Fruit fly (Drosophila melanogaster) whole organism, embryonic: ENCODE results near the gene enc.
A peak's percentile ranks its signal among the peaks of the same experiment; 100 is the strongest.

Experiments used
- Adf1 ChIP-seq: fragments of 200-800 bp; sonication (Bioruptor generic); IDR thresholded peaks from 2 replicates; pipeline ENCODE4 v1.3.6; 2022; ENCODE audit warnings: missing biosample characterization, missing genetic modification characterization
- Aef1 ChIP-seq: fragments of 200-800 bp; sonication (Bioruptor generic); IDR thresholded peaks from 3 replicates; pipeline ENCODE4 v1.3.6; 2022; ENCODE audit warnings: missing biosample characterization, missing genetic modification characterization
- Awh ChIP-seq: fragments of 200-800 bp; sonication (Bioruptor generic); IDR thresholded peaks from 2 replicates; pipeline ENCODE4, ENCODE4 v1.3.6; 2022; ENCODE audit warnings: missing biosample characterization, missing genetic modification characterization
- CG11504 ChIP-seq: fragments of 200-800 bp; sonication (Bioruptor generic); optimal IDR thresholded peaks from 3 replicates; lab custom pipeline; 2019; ENCODE audit warnings: missing biosample characterization, mild to moderate bottlenecking, missing genetic modification characterization, moderate library complexity
- CG12769 ChIP-seq: fragments of 200-800 bp; sonication (Bioruptor generic); optimal IDR thresholded peaks from 2 replicates; lab custom pipeline; 2019; ENCODE audit warnings: missing biosample characterization, mild to moderate bottlenecking, missing genetic modification characterization, moderate library complexity
- CG13894 ChIP-seq: fragments of 200-800 bp; sonication (Bioruptor generic); optimal IDR thresholded peaks from 3 replicates; lab custom pipeline; 2018; ENCODE audit warnings: missing biosample characterization, mild to moderate bottlenecking, missing genetic modification characterization, moderate library complexity
- CG15479 ChIP-seq: fragments of 200-800 bp; sonication (Bioruptor generic); optimal IDR thresholded peaks from 3 replicates; lab custom pipeline; 2019; ENCODE audit warnings: missing biosample characterization, mild to moderate bottlenecking, missing genetic modification characterization, moderate library complexity
- CG17328 ChIP-seq: fragments of 200-800 bp; sonication (Bioruptor generic); IDR thresholded peaks from 2 replicates; pipeline ENCODE4 v1.3.6; 2022; ENCODE audit warnings: missing biosample characterization, missing genetic modification characterization
- CG2875 ChIP-seq: fragments of 200-800 bp; sonication (Bioruptor generic); optimal IDR thresholded peaks from 2 replicates; lab custom pipeline; 2017; ENCODE audit warnings: missing biosample characterization, mild to moderate bottlenecking, missing genetic modification characterization, missing genetic modification reagents
- CG33557 ChIP-seq: fragments of 200-800 bp; sonication (Bioruptor generic); optimal IDR thresholded peaks from 2 replicates; lab custom pipeline; 2019; ENCODE audit warnings: missing biosample characterization, mild to moderate bottlenecking, missing genetic modification characterization, moderate library complexity
- CG6813 ChIP-seq: fragments of 200-800 bp; sonication (Bioruptor generic); optimal IDR thresholded peaks from 2 replicates; lab custom pipeline; 2017; ENCODE audit warnings: missing biosample characterization, missing genetic modification characterization, mild to moderate bottlenecking, moderate library complexity, missing genetic modification reagents
- CG6854 ChIP-seq: fragments of 200-800 bp; sonication (Bioruptor generic); optimal IDR thresholded peaks from 3 replicates; lab custom pipeline; 2017; ENCODE audit warnings: missing biosample characterization, mild to moderate bottlenecking, missing genetic modification characterization
- CG8765 ChIP-seq: fragments of 200-800 bp; sonication (Bioruptor generic); IDR thresholded peaks from 2 replicates; pipeline ENCODE4 v1.3.6; 2022; ENCODE audit warnings: missing biosample characterization, missing genetic modification characterization
- CG9727 ChIP-seq: fragments of 200-800 bp; sonication (Bioruptor generic); optimal IDR thresholded peaks from 3 replicates; lab custom pipeline; 2017; ENCODE audit warnings: missing biosample characterization, mild to moderate bottlenecking, missing genetic modification characterization
- D ChIP-seq, 2 experiments: fragments of 200-800 bp in 1 of 2; fragments of >200 bp in 1 of 2; sonication (Bioruptor generic) in 1 of 2; optimal IDR thresholded peaks; 2 replicates in 1 of 2; 3 replicates in 1 of 2; lab custom pipeline; 2017; ENCODE audit warnings: mild to moderate bottlenecking in 1 of 2, missing biosample characterization in 1 of 2, missing genetic modification characterization in 1 of 2, missing genetic modification reagents in 1 of 2
- H2.0 ChIP-seq: fragments of 200-800 bp; sonication (Bioruptor generic); IDR thresholded peaks from 2 replicates; pipeline ENCODE4 v1.3.6; 2022; ENCODE audit warnings: missing biosample characterization, missing genetic modification characterization
- Mad ChIP-seq: fragments of 200-800 bp; sonication (Bioruptor generic); optimal IDR thresholded peaks from 2 replicates; lab custom pipeline; 2016; ENCODE audit warnings: missing biosample characterization, missing genetic modification characterization
- Nf-YC ChIP-seq: fragments of 200-800 bp; optimal IDR thresholded peaks from 3 replicates; lab custom pipeline; 2019; ENCODE audit warnings: missing biosample characterization, mild to moderate bottlenecking, missing genetic modification characterization, moderate library complexity
- Oaz ChIP-seq: fragments of 200-800 bp; sonication (Bioruptor generic); IDR thresholded peaks from 2 replicates; pipeline ENCODE4 v1.3.6; 2022; ENCODE audit warnings: missing biosample characterization, missing genetic modification characterization
- Opbp ChIP-seq: fragments of 200-800 bp; sonication (Bioruptor generic); IDR thresholded peaks from 3 replicates; pipeline ENCODE4 v1.3.6; 2022; ENCODE audit warnings: missing biosample characterization, missing genetic modification characterization; ENCODE audit not compliant: partially characterized antibody
- Ptx1 ChIP-seq: fragments of 200-800 bp; sonication (Bioruptor generic); IDR thresholded peaks from 2 replicates; pipeline ENCODE4 v1.3.6; 2022; ENCODE audit warnings: missing biosample characterization, missing genetic modification characterization
- Usf ChIP-seq: fragments of 200-800 bp; sonication (Bioruptor generic); optimal IDR thresholded peaks from 2 replicates; lab custom pipeline; 2017; ENCODE audit warnings: missing genotype, missing biosample characterization, missing genetic modification characterization
- Vsx1 ChIP-seq: fragments of 200-800 bp; sonication (Bioruptor generic); optimal IDR thresholded peaks from 2 replicates; lab custom pipeline; 2017; ENCODE audit warnings: missing biosample characterization, mild to moderate bottlenecking, missing genetic modification characterization, missing genetic modification reagents
- ab ChIP-seq: fragments of 200-800 bp; sonication (Bioruptor generic); optimal IDR thresholded peaks from 2 replicates; lab custom pipeline; 2016; ENCODE audit warnings: missing biosample characterization, missing genetic modification characterization
- abd-A ChIP-seq: fragments of 200-800 bp; sonication (Bioruptor generic); optimal IDR thresholded peaks from 3 replicates; lab custom pipeline; 2019; ENCODE audit warnings: missing biosample characterization, mild to moderate bottlenecking, missing genetic modification characterization, moderate library complexity
- ase ChIP-seq: fragments of 200-800 bp; sonication (Bioruptor generic); IDR thresholded peaks from 3 replicates; pipeline ENCODE4 v1.3.6; 2022; ENCODE audit warnings: missing biosample characterization, missing genetic modification characterization
- br ChIP-seq: fragments of >200 bp; optimal IDR thresholded peaks from 2 replicates; lab custom pipeline; 2017
- cad ChIP-seq: fragments of >200 bp; optimal IDR thresholded peaks from 2 replicates; lab custom pipeline; 2017; ENCODE audit warnings: missing biosample characterization, missing genetic modification characterization
- chinmo ChIP-seq: fragments of 200-800 bp; sonication (Bioruptor generic); IDR thresholded peaks from 4 replicates; pipeline ENCODE4 v1.3.6; 2022; ENCODE audit warnings: missing biosample characterization, missing genetic modification characterization; ENCODE audit not compliant: partially characterized antibody
- chm ChIP-seq: fragments of 200-800 bp; sonication (Bioruptor generic); IDR thresholded peaks from 2 replicates; pipeline ENCODE4 v1.3.6; 2022; ENCODE audit warnings: missing biosample characterization, missing genetic modification characterization
- fu2 ChIP-seq: fragments of 200-800 bp; sonication (Bioruptor generic); optimal IDR thresholded peaks from 2 replicates; lab custom pipeline; 2016; ENCODE audit warnings: missing biosample characterization, missing genetic modification characterization
- inv ChIP-seq: fragments of 200-800 bp; sonication (Bioruptor generic); IDR thresholded peaks from 2 replicates; pipeline ENCODE4 v1.3.6; 2022; ENCODE audit warnings: missing biosample characterization, missing genetic modification characterization; ENCODE audit not compliant: partially characterized antibody
- lov ChIP-seq, 2 experiments: fragments of 200-800 bp in 1 of 2; fragments of >200 bp in 1 of 2; sonication (Bioruptor generic) in 1 of 2; IDR thresholded peaks in 1 of 2; optimal IDR thresholded peaks in 1 of 2; 2 replicates in 1 of 2; 3 replicates in 1 of 2; pipeline versions ENCODE4 v1.3.6 to Lab custom; 2017 to 2022; ENCODE audit warnings: missing biosample characterization in 1 of 2, missing genetic modification characterization in 1 of 2
- mld ChIP-seq: fragments of 200-800 bp; sonication (Bioruptor generic); IDR thresholded peaks from 3 replicates; pipeline ENCODE4 v1.3.6; 2022; ENCODE audit warnings: missing biosample characterization, missing genetic modification characterization; ENCODE audit not compliant: partially characterized antibody
- oc ChIP-seq: fragments of 200-800 bp; sonication (Bioruptor generic); optimal IDR thresholded peaks from 2 replicates; lab custom pipeline; 2018; ENCODE audit warnings: missing biosample characterization, mild to moderate bottlenecking, missing genetic modification characterization, moderate library complexity
- pros ChIP-seq: fragments of 200-800 bp; sonication (Bioruptor generic); optimal IDR thresholded peaks from 3 replicates; lab custom pipeline; 2019; ENCODE audit warnings: missing biosample characterization, mild to moderate bottlenecking, missing genetic modification characterization, moderate library complexity
- run ChIP-seq: fragments of 200-800 bp; sonication (Bioruptor generic); optimal IDR thresholded peaks from 3 replicates; lab custom pipeline; 2018; ENCODE audit warnings: missing biosample characterization, mild to moderate bottlenecking, missing genetic modification characterization
- sens ChIP-seq: fragments of 200-800 bp; sonication (Bioruptor generic); peaks from one replicate; lab custom pipeline; 2016; ENCODE audit warnings: missing biosample characterization, missing genetic modification characterization
- slp2 ChIP-seq: fragments of 200-800 bp; sonication (Bioruptor generic); optimal IDR thresholded peaks from 2 replicates; lab custom pipeline; 2016; ENCODE audit warnings: missing biosample characterization, missing genetic modification characterization
- tio ChIP-seq: fragments of 200-800 bp; sonication (Bioruptor generic); optimal IDR thresholded peaks from 2 replicates; lab custom pipeline; 2017; ENCODE audit warnings: missing biosample characterization, missing genetic modification characterization, inconsistent platforms
- tll ChIP-seq, 2 experiments: fragments of 200-800 bp in 1 of 2; fragments of >200 bp in 1 of 2; sonication (Bioruptor generic) in 1 of 2; optimal IDR thresholded peaks; 2 replicates each; lab custom pipeline; 2017 to 2019; ENCODE audit warnings: missing biosample characterization in 2 of 2, missing genetic modification characterization in 2 of 2, mild to moderate bottlenecking in 1 of 2, moderate library complexity in 1 of 2
- tx ChIP-seq: fragments of 200-800 bp; sonication (Bioruptor generic); optimal IDR thresholded peaks from 2 replicates; lab custom pipeline; 2016; ENCODE audit warnings: missing biosample characterization, missing genetic modification characterization
- vnd ChIP-seq: fragments of 200-800 bp; sonication (Bioruptor generic); IDR thresholded peaks from 3 replicates; pipeline ENCODE4 v1.3.6; 2022; ENCODE audit warnings: missing biosample characterization, missing genetic modification characterization; ENCODE audit not compliant: partially characterized antibody
- vvl ChIP-seq: fragments of 200-800 bp; sonication (Bioruptor generic); IDR thresholded peaks from 2 replicates; pipeline ENCODE4 v1.3.6; 2022; ENCODE audit warnings: missing biosample characterization, missing genetic modification characterization
- z ChIP-seq: fragments of 200-800 bp; sonication (Bioruptor generic); IDR thresholded peaks from 3 replicates; pipeline ENCODE4 v1.3.6; 2022; ENCODE audit warnings: missing biosample characterization, missing genetic modification characterization

The enc gene

dm6 chr3L:3847810-3848326 is 29.4 kb downstream of the enc start (continued):
- TF ChIP-seq CG9727 (GFP tag; lab: Kevin White, UChicago) (no peak), vvl (GFP tag; lab: Robert Waterston, UW) (peak; percentile 91), abd-A (peak; percentile 66)

DNA sequence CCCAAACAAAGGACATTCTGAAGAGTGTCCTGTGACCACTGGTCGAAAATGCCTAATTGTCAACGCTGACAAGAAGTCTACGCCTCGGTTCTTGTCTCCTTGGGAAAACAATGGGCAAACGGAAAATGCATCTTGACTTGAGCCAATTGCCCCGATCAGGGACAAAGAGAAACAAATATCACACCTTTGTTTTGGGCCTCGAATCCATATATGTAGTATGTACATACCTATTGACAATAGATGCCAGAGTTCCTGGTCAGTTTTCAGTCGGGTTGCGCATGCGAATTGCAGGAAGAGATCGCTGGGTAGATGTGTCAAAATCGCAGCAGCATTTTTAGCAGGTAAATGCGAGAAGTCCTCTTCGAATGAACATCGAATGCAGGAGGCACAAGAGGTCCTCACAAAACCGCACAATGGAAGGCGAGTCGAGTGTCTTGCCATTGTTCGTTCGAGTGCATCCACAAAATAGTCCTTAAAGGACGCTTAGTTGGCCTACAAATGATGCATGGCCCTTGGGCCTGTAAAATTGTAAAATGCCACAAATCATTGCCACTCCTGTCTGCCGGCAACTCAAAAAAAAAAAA is 30.3 kb downstream of the enc start:
- TF ChIP-seq sens (GFP tag; lab: Kevin White, UChicago) (peak; percentile 28), mld (no peak), CG15479 (GFP tag; lab: Kevin White, UChicago) (peak; percentile 8), br (no peak), cad (GFP tag; lab: Kevin White, UChicago) (peak; percentile 39), tll (GFP tag; optimal IDR thresholded peaks at IDR 0.05; lab: Kevin White, UChicago) (peak in 1 of 2 experiments; percentile 93), z (GFP tag; lab: Robert Waterston, UW) (0 out of 3 replicates have a peak, but pooled peaks have one; percentile 18), ase (GFP tag; lab: Robert Waterston, UW) (no peak), pros (GFP tag; lab: Kevin White, UChicago) (peak; percentile 40), D (optimal IDR thresholded peaks at IDR 0.05; lab: Kevin White, UChicago) (peak; percentile 97), D (GFP tag; optimal IDR thresholded peaks at IDR 0.05; lab: Kevin White, UChicago) (no peak), vnd (GFP tag; lab: Robert Waterston, UW) (0 out of 3 replicates have a peak, but pooled peaks have one; percentile 18)
- TF ChIP-seq, all 482 proteins: peak for 8

- TF ChIP-seq CG6813 (GFP tag; lab: Kevin White, UChicago) = no peak
- TF ChIP-seq CG17328 (GFP tag; lab: Robert Waterston, UW) = no peak
- TF ChIP-seq CG33557 (GFP tag; lab: Kevin White, UChicago) = no peak
- TF ChIP-seq vvl (GFP tag; lab: Robert Waterston, UW) = peak; percentile 59; the same call in 1 of the 2 replicates
- TF ChIP-seq tx = no peak
- TF ChIP-seq oc = peak; percentile 45
- no peak for TF ChIP-seq Opbp (GFP tag; lab: Robert Waterston, UW)
- TF ChIP-seq Mad (GFP tag; lab: Kevin White, UChicago) = no peak
- TF ChIP-seq CG8765 = no peak
- no peak for TF ChIP-seq Ptx1 (GFP tag; lab: Robert Waterston, UW)
- TF ChIP-seq Vsx1 = peak; percentile 8
- TF ChIP-seq H2.0 (GFP tag; lab: Robert Waterston, UW) = no peak
- no peak for TF ChIP-seq CG6854 (GFP tag; lab: Kevin White, UChicago)
- no peak for TF ChIP-seq slp2 (GFP tag; lab: Kevin White, UChicago)
- TF ChIP-seq CG13894 (tag; lab: Kevin White, UChicago) = no peak
- TF ChIP-seq Nf-YC = no peak
- no peak for TF ChIP-seq CG2875
- no peak for TF ChIP-seq CG12769
- TF ChIP-seq Adf1 (GFP tag; lab: Robert Waterston, UW) = no peak
- TF ChIP-seq CG11504 (tag; lab: Kevin White, UChicago) = no peak
- TF ChIP-seq inv (GFP tag; lab: Robert Waterston, UW) = no peak
- TF ChIP-seq run = no peak
- TF ChIP-seq Usf = no peak
- no peak for TF ChIP-seq tio (GFP tag; lab: Kevin White, UChicago)
- TF ChIP-seq abd-A = peak; percentile 79
- no peak for TF ChIP-seq Aef1 (GFP tag; lab: Robert Waterston, UW)
- no peak for TF ChIP-seq fu2 (GFP tag; lab: Kevin White, UChicago)
- no peak for TF ChIP-seq ab (GFP tag; lab: Kevin White, UChicago)
- no peak for TF ChIP-seq Oaz (GFP tag; lab: Robert Waterston, UW)
- TF ChIP-seq Awh (GFP tag; lab: Robert Waterston, UW) = peak; percentile 90
- TF ChIP-seq lov (optimal IDR thresholded peaks at IDR 0.05; lab: Kevin White, UChicago) = no peak
- no peak for TF ChIP-seq lov (GFP tag; IDR thresholded peaks at IDR 0.05; lab: Robert Waterston, UW)
- TF ChIP-seq chm (GFP tag; lab: Robert Waterston, UW) = no peak
- TF ChIP-seq chinmo (GFP tag; lab: Robert Waterston, UW) = 0 out of 4 replicates have a peak, but pooled peaks have one; percentile 51
Observed at dm6 chr3L:3849763-3850162, 31.3 kb downstream of the enc start.
